Worm (Caenorhabditis elegans) whole organism, L2 larva: ENCODE data around the gene syx-6.

Source experiments
- C34F6.9 ChIP-seq: fragments of 150-350 bp; optimal IDR thresholded peaks from 2 replicates; lab custom pipeline; 2014; ENCODE audit warnings: missing biosample characterization, missing genetic modification characterization
- F13H6.1 ChIP-seq: sonication (generic microtip); optimal IDR thresholded peaks from 2 replicates; lab custom pipeline; 2016; ENCODE audit warnings: missing genetic modification characterization, missing compliant biosample characterization
- R02D3.7 ChIP-seq: fragments of 150-350 bp; optimal IDR thresholded peaks from 2 replicates; lab custom pipeline; 2014; ENCODE audit warnings: missing biosample characterization, missing genetic modification characterization
- Y55F3AM.14 ChIP-seq: fragments of 200-800 bp; sonication (Bioruptor generic); optimal IDR thresholded peaks from 2 replicates; lab custom pipeline; 2018; ENCODE audit warnings: mild to moderate bottlenecking, missing genetic modification characterization, missing compliant biosample characterization
- ZK546.5 ChIP-seq: sonication (generic microtip); optimal IDR thresholded peaks from 2 replicates; lab custom pipeline; 2017; ENCODE audit warnings: missing biosample characterization, missing genetic modification characterization
- alr-1 ChIP-seq: fragments of 150-350 bp; optimal IDR thresholded peaks from 2 replicates; lab custom pipeline; 2014; ENCODE audit warnings: missing biosample characterization, missing genetic modification characterization
- ama-1 ChIP-seq: fragments of 150-350 bp; optimal IDR thresholded peaks from 2 replicates; lab custom pipeline; 2018; ENCODE audit warnings: inconsistent platforms
- blmp-1 ChIP-seq: sonication (generic microtip); optimal IDR thresholded peaks from 2 replicates; lab custom pipeline; 2017; ENCODE audit warnings: missing genetic modification characterization, mild to moderate bottlenecking, missing compliant biosample characterization, antibody characterized with exemption, moderate library complexity; ENCODE audit not compliant: insufficient read depth
- ceh-16 ChIP-seq: fragments of 150-350 bp; optimal IDR thresholded peaks from 2 replicates; lab custom pipeline; 2014; ENCODE audit warnings: missing biosample characterization, missing genetic modification characterization
- ceh-82 ChIP-seq: fragments of 150-350 bp; optimal IDR thresholded peaks from 2 replicates; lab custom pipeline; 2014; ENCODE audit warnings: missing biosample characterization, missing genetic modification characterization
- crh-2 ChIP-seq: sonication (generic microtip); optimal IDR thresholded peaks from 2 replicates; lab custom pipeline; 2017; ENCODE audit warnings: missing biosample characterization, missing genetic modification characterization
- dmd-4 ChIP-seq: sonication (generic microtip); optimal IDR thresholded peaks from 2 replicates; lab custom pipeline; 2017; ENCODE audit warnings: missing biosample characterization, missing genetic modification characterization
- egl-27 ChIP-seq: sonication (generic microtip); optimal IDR thresholded peaks from 3 replicates; lab custom pipeline; 2017; ENCODE audit warnings: missing biosample characterization, missing genetic modification reagents, missing genetic modification characterization
- elt-1 ChIP-seq: fragments of 150-350 bp; optimal IDR thresholded peaks from 2 replicates; lab custom pipeline; 2014; ENCODE audit warnings: missing biosample characterization, missing genetic modification characterization
- elt-3 ChIP-seq: sonication (generic microtip); optimal IDR thresholded peaks from 2 replicates; lab custom pipeline; 2017; ENCODE audit warnings: missing biosample characterization, missing genetic modification characterization
- fos-1 ChIP-seq: fragments of 150-350 bp; optimal IDR thresholded peaks from 2 replicates; lab custom pipeline; 2014; ENCODE audit warnings: missing biosample characterization, missing genetic modification characterization
- gmeb-1 ChIP-seq: fragments of 150-350 bp; optimal IDR thresholded peaks from 2 replicates; lab custom pipeline; 2014; ENCODE audit warnings: missing biosample characterization, missing genetic modification characterization
- lin-13 ChIP-seq: fragments of 150-350 bp; optimal IDR thresholded peaks from 2 replicates; lab custom pipeline; 2014; ENCODE audit warnings: missing biosample characterization, missing genetic modification reagents, missing genetic modification characterization
- lin-39 ChIP-seq: fragments of 150-350 bp; optimal IDR thresholded peaks from 2 replicates; lab custom pipeline; 2014; ENCODE audit warnings: missing biosample characterization, missing genetic modification reagents, missing genetic modification characterization
- lsy-2 ChIP-seq, 2 experiments: fragments of 150-350 bp in 1 of 2; sonication (generic microtip) in 1 of 2; optimal IDR thresholded peaks; 2 replicates each; lab custom pipeline; 2014 to 2017; ENCODE audit warnings: missing biosample characterization in 2 of 2, missing genetic modification characterization in 2 of 2
- mbf-1 ChIP-seq: sonication (generic microtip); optimal IDR thresholded peaks from 2 replicates; lab custom pipeline; 2017; ENCODE audit warnings: missing biosample characterization, missing genetic modification characterization
- mdl-1 ChIP-seq, 2 experiments: fragments of 150-350 bp in 1 of 2; sonication (generic microtip) in 1 of 2; optimal IDR thresholded peaks; 2 replicates each; lab custom pipeline; 2017; ENCODE audit warnings: missing biosample characterization in 2 of 2, missing genetic modification characterization in 2 of 2
- nhr-10 ChIP-seq: sonication (generic microtip); optimal IDR thresholded peaks from 2 replicates; lab custom pipeline; 2017; ENCODE audit warnings: missing biosample characterization, missing genetic modification characterization
- nhr-11 ChIP-seq: fragments of 150-350 bp; optimal IDR thresholded peaks from 2 replicates; lab custom pipeline; 2014; ENCODE audit warnings: missing biosample characterization, missing genetic modification characterization
- nhr-12 ChIP-seq: fragments of 150-350 bp; optimal IDR thresholded peaks from 2 replicates; lab custom pipeline; 2014; ENCODE audit warnings: missing biosample characterization, missing genetic modification characterization
- nhr-129 ChIP-seq: fragments of 150-350 bp; optimal IDR thresholded peaks from 2 replicates; lab custom pipeline; 2014; ENCODE audit warnings: missing biosample characterization, missing genetic modification characterization
- nhr-21 ChIP-seq: fragments of 150-350 bp; optimal IDR thresholded peaks from 2 replicates; lab custom pipeline; 2014; ENCODE audit warnings: missing biosample characterization, missing genetic modification characterization
- nhr-23 ChIP-seq: fragments of 150-350 bp; optimal IDR thresholded peaks from 2 replicates; lab custom pipeline; 2014; ENCODE audit warnings: missing biosample characterization, missing genetic modification reagents, missing genetic modification characterization
- nhr-237 ChIP-seq: fragments of 150-350 bp; optimal IDR thresholded peaks from 2 replicates; lab custom pipeline; 2014; ENCODE audit warnings: missing biosample characterization, missing genetic modification characterization
- nhr-25 ChIP-seq: fragments of 150-350 bp; sonication (generic microtip); optimal IDR thresholded peaks from 3 replicates; lab custom pipeline; 2014; ENCODE audit warnings: missing biosample characterization, missing genetic modification characterization
- nhr-6 ChIP-seq: fragments of 150-350 bp; optimal IDR thresholded peaks from 2 replicates; lab custom pipeline; 2014; ENCODE audit warnings: missing biosample characterization, missing genetic modification characterization
- nhr-77 ChIP-seq: fragments of 150-350 bp; optimal IDR thresholded peaks from 2 replicates; lab custom pipeline; 2014; ENCODE audit warnings: missing biosample characterization, missing genetic modification characterization
- peb-1 ChIP-seq: fragments of 150-350 bp; optimal IDR thresholded peaks from 2 replicates; lab custom pipeline; 2014; ENCODE audit warnings: missing biosample characterization, missing genetic modification characterization
- sem-4 ChIP-seq: fragments of 150-350 bp; optimal IDR thresholded peaks from 2 replicates; lab custom pipeline; 2014; ENCODE audit warnings: missing biosample characterization, missing genetic modification reagents, missing genetic modification characterization
- skn-1 ChIP-seq: sonication (generic microtip); optimal IDR thresholded peaks from 2 replicates; lab custom pipeline; 2017; ENCODE audit warnings: missing biosample characterization, missing genetic modification characterization
- sma-3 ChIP-seq: sonication (generic microtip); optimal IDR thresholded peaks from 2 replicates; lab custom pipeline; 2016; ENCODE audit warnings: missing genetic modification reagents, missing genetic modification characterization, missing compliant biosample characterization
- sma-9 ChIP-seq, 2 experiments: fragments of 150-350 bp in 1 of 2; sonication (generic microtip) in 1 of 2; optimal IDR thresholded peaks; 2 replicates each; lab custom pipeline; 2014 to 2016; ENCODE audit warnings: missing genetic modification characterization in 2 of 2, mild to moderate bottlenecking in 1 of 2, missing biosample characterization in 1 of 2, missing compliant biosample characterization in 1 of 2, missing genetic modification reagents in 1 of 2, moderate library complexity in 1 of 2
- unc-55 ChIP-seq: fragments of 150-350 bp; sonication (generic microtip); optimal IDR thresholded peaks from 3 replicates; lab custom pipeline; 2014; ENCODE audit warnings: missing biosample characterization, missing genetic modification reagents, missing genetic modification characterization
- unc-62 ChIP-seq: fragments of 150-350 bp; optimal IDR thresholded peaks from 2 replicates; lab custom pipeline; 2014; ENCODE audit warnings: missing biosample characterization, missing genetic modification reagents, missing genetic modification characterization
- zag-1 ChIP-seq: fragments of 150-350 bp; optimal IDR thresholded peaks from 2 replicates; lab custom pipeline; 2014; ENCODE audit warnings: missing biosample characterization, missing genetic modification characterization
- ztf-11 ChIP-seq: sonication (generic microtip); optimal IDR thresholded peaks from 2 replicates; lab custom pipeline; 2017; ENCODE audit warnings: missing biosample characterization, missing genetic modification characterization

The syx-6 gene

ce11 chrX:3154562-3154961 lies 9.8 kb upstream of the syx-6 start:
- TF ChIP-seq peb-1 (tag; lab: Kevin White, UChicago) (no peak), crh-2 (tag; lab: Kevin White, UChicago) (peak; percentile 1), sma-9 (GFP tag; optimal IDR thresholded peaks at IDR 0.05; lab: Kevin White, UChicago) (peak; percentile 34), sma-9 (tag; optimal IDR thresholded peaks at IDR 0.05; lab: Kevin White, UChicago) (no peak), nhr-129 (tag; lab: Kevin White, UChicago) (peak; percentile 59), nhr-77 (no peak), ztf-11 (tag; lab: Kevin White, UChicago) (no peak), dmd-4 (tag; lab: Kevin White, UChicago) (no peak), fos-1 (peak; percentile 39)

- TF ChIP-seq fos-1 (peak; percentile 45), sem-4 (tag; lab: Kevin White, UChicago) (no peak)
Observed at ce11 chrX:3155111-3155843, 9.0 kb upstream of the syx-6 start.

- TF ChIP-seq elt-3 (tag; lab: Kevin White, UChicago) (no peak), sma-3 (GFP tag; lab: Kevin White, UChicago) (peak; percentile 9), fos-1 (peak; percentile 86)
Observed at ce11 chrX:3156062-3156791, 8.1 kb upstream of the syx-6 start.

ce11 chrX:3159542-3159941 lies 4.8 kb upstream of the syx-6 start, which contains the start of gene gcc-1:
Gene gcc-1 (plus strand): TSS chrX:3159940.
- TF ChIP-seq fos-1: no peak
- no peak for TF ChIP-seq mbf-1 (tag; lab: Kevin White, UChicago)
- TF ChIP-seq nhr-23 (tag; lab: Kevin White, UChicago): no peak
- peak; percentile 79 for TF ChIP-seq nhr-21 (tag; lab: Kevin White, UChicago)
- no peak for TF ChIP-seq ceh-16
- no peak for TF ChIP-seq elt-3 (tag; lab: Kevin White, UChicago)
- no peak for TF ChIP-seq ceh-82 (tag; lab: Kevin White, UChicago)
- TF ChIP-seq ama-1 (lab: Kevin White, UChicago): no peak
- TF ChIP-seq ztf-11 (tag; lab: Kevin White, UChicago): no peak
- no peak for TF ChIP-seq dmd-4 (tag; lab: Kevin White, UChicago)
- no peak for TF ChIP-seq elt-1 (tag; lab: Kevin White, UChicago)
- peak in 1 of 2 experiments; percentile 48 for TF ChIP-seq lsy-2 (tag; optimal IDR thresholded peaks at IDR 0.05; lab: Kevin White, UChicago)
- peak; percentile 78 for TF ChIP-seq nhr-25
- TF ChIP-seq gmeb-1 (tag; lab: Kevin White, UChicago): no peak
- no peak for TF ChIP-seq lin-39
- TF ChIP-seq nhr-129 (tag; lab: Kevin White, UChicago): peak; percentile 51
- no peak for TF ChIP-seq nhr-10 (tag; lab: Kevin White, UChicago)
- TF ChIP-seq alr-1 (tag; lab: Kevin White, UChicago): no peak
- TF ChIP-seq crh-2 (tag; lab: Kevin White, UChicago): peak; percentile 8
- TF ChIP-seq sma-3 (GFP tag; lab: Kevin White, UChicago): peak; percentile 33
- TF ChIP-seq F13H6.1: peak; percentile 45
- no peak for TF ChIP-seq skn-1 (tag; lab: Kevin White, UChicago)
- TF ChIP-seq nhr-11: no peak
- TF ChIP-seq nhr-237 (tag; lab: Kevin White, UChicago): no peak
- TF ChIP-seq nhr-12 (tag; lab: Kevin White, UChicago): no peak
- TF ChIP-seq C34F6.9 (tag; lab: Kevin White, UChicago): no peak
- TF ChIP-seq mdl-1 (tag; optimal IDR thresholded peaks at IDR 0.05; lab: Kevin White, UChicago): no peak
- TF ChIP-seq zag-1 (tag; lab: Kevin White, UChicago): no peak
- TF ChIP-seq unc-55 (GFP tag; lab: Kevin White, UChicago): peak; percentile 76
- TF ChIP-seq sma-9 (GFP tag; optimal IDR thresholded peaks at IDR 0.05; lab: Kevin White, UChicago): peak; percentile 73
- no peak for TF ChIP-seq sma-9 (tag; optimal IDR thresholded peaks at IDR 0.05; lab: Kevin White, UChicago)
- TF ChIP-seq egl-27: no peak
- TF ChIP-seq lin-13 (GFP tag; lab: Kevin White, UChicago): peak; percentile 12
- TF ChIP-seq R02D3.7 (tag; lab: Kevin White, UChicago): peak; percentile 87
- TF ChIP-seq nhr-6 (tag; lab: Kevin White, UChicago): no peak
- TF ChIP-seq ZK546.5 (tag; lab: Kevin White, UChicago): no peak
- TF ChIP-seq Y55F3AM.14 (GFP tag; lab: Kevin White, UChicago): no peak
- TF ChIP-seq sem-4 (tag; lab: Kevin White, UChicago): peak; percentile 18
- TF ChIP-seq unc-62 (GFP tag; lab: Kevin White, UChicago): no peak
- no peak for TF ChIP-seq peb-1 (tag; lab: Kevin White, UChicago)
- no peak for TF ChIP-seq nhr-77
- TF ChIP-seq blmp-1 (tag; lab: Kevin White, UChicago): no peak
